Worm (Caenorhabditis elegans) whole organism, early embryonic: ENCODE results near the gene bath-37.

ENCODE experiments used
- aly-1 ChIP-seq: sonication (generic microtip); optimal IDR thresholded peaks from 2 replicates; lab custom pipeline; 2016; ENCODE audit warnings: missing genetic modification characterization, missing compliant biosample characterization
- ceh-13 ChIP-seq: fragments of 200-800 bp; sonication (Bioruptor generic); optimal IDR thresholded peaks from 2 replicates; lab custom pipeline; 2018; ENCODE audit warnings: mild to moderate bottlenecking, missing genetic modification characterization, missing compliant biosample characterization
- flt-1 ChIP-seq: fragments of 200-800 bp; sonication (Bioruptor generic); IDR thresholded peaks from 2 replicates; pipeline ENCODE4 v1.3.6; 2022; ENCODE audit warnings: missing genetic modification characterization, missing compliant biosample characterization

- TF ChIP-seq flt-1 (GFP tag; lab: Robert Waterston, UW) (no peak), ceh-13 (GFP tag; lab: Kevin White, UChicago) (no peak), aly-1 (tag; lab: Kevin White, UChicago) (no peak)
Measured at ce11 chrIV:12108984-12109657, 40.4 kb downstream of the bath-37 start.
